Fruit fly (Drosophila melanogaster): Measurements from ENCODE around the gene Pdzd8.
A peak's percentile ranks its signal among the peaks of the same experiment; 100 is the strongest.

Gene Pdzd8

dm6 chrX:11882447-11882846 lies 48.2 kb downstream of the Pdzd8 start:
- no peak for TF ChIP-seq gl (tag; optimal IDR thresholded peaks at IDR 0.05)
- TF ChIP-seq EcR (GFP tag; optimal IDR thresholded peaks at IDR 0.05) = no peak
- TF ChIP-seq CG8159 (tag; optimal IDR thresholded peaks at IDR 0.05) = peak; percentile 44
- no peak for TF ChIP-seq CG13204 (GFP tag; optimal IDR thresholded peaks at IDR 0.05)
- TF ChIP-seq CG14655 (GFP tag; optimal IDR thresholded peaks at IDR 0.05) = peak; percentile 39
- peak; percentile 15 for TF ChIP-seq CG9948 (tag; optimal IDR thresholded peaks at IDR 0.05)
- TF ChIP-seq Snoo (tag; optimal IDR thresholded peaks at IDR 0.05) = no peak
- peak; percentile 24 for TF ChIP-seq Pif1A (GFP tag; optimal IDR thresholded peaks at IDR 0.05)
- TF ChIP-seq CG15710 (tag; optimal IDR thresholded peaks at IDR 0.05) = peak; percentile 32
- peak; percentile 28 for TF ChIP-seq CG8301 (tag; optimal IDR thresholded peaks at IDR 0.05)
- TF ChIP-seq CG34367 (tag; optimal IDR thresholded peaks at IDR 0.05) = no peak
- no peak for TF ChIP-seq CG10348 (GFP tag; IDR thresholded peaks at IDR 0.05)

dm6 chrX:11881686-11882085 lies 49.0 kb downstream of the Pdzd8 start:
- TF ChIP-seq rn (GFP tag; IDR thresholded peaks at IDR 0.05) = no peak
- TF ChIP-seq gl (tag; optimal IDR thresholded peaks at IDR 0.05) = peak; percentile 33

dm6 chrX:11877165-11877564 lies 53.5 kb downstream of the Pdzd8 start, which contains the start of gene CG10352:
Gene CG10352 (minus strand): TSS chrX:11877168.
- TF ChIP-seq CG32121 (GFP tag; IDR thresholded peaks at IDR 0.05) (0 out of 2 replicates have a peak, but pooled peaks have one; percentile 35), CG4496 (GFP tag; IDR thresholded peaks at IDR 0.05) (peak; percentile 61), fd96Ca (GFP tag; IDR thresholded peaks at IDR 0.05) (peak; percentile 44; the same call in 1 of the 3 replicates), CG14655 (GFP tag; optimal IDR thresholded peaks at IDR 0.05) (no peak)
